Worm (Caenorhabditis elegans) whole organism, midembryonic: ENCODE results near the gene srbc-51.
"Not testable (repeated sequence)": the region's sequence is repeated elsewhere in the genome, so short reads cannot be mapped to it uniquely, and the experiment has no call there.

Experiments used
- cog-1 ChIP-seq: sonication (generic microtip); optimal IDR thresholded peaks from 2 replicates; lab custom pipeline; 2016; ENCODE audit warnings: missing genetic modification characterization, missing compliant biosample characterization
- tab-1 ChIP-seq: fragments of 200-800 bp; sonication (Bioruptor generic); IDR thresholded peaks from 2 replicates; pipeline ENCODE4 v1.3.6; 2022; ENCODE audit warnings: missing genetic modification characterization, missing compliant biosample characterization

ce11 chrV:15807420-15807819 lies 18.8 kb upstream of the srbc-51 start, which contains the start of gene srsx-38:
- not testable (repeated sequence) for TF ChIP-seq cog-1 (tag; lab: Kevin White, UChicago); tab-1 (GFP tag; lab: Robert Waterston, UW)
